Fruit fly (Drosophila melanogaster) whole organism, larva: ENCODE measurements around the gene CG14818.

Source experiments
- noc ChIP-seq: fragments of 200-800 bp; sonication (Bioruptor generic); optimal IDR thresholded peaks from 3 replicates; lab custom pipeline; 2019; ENCODE audit warnings: missing biosample characterization, mild to moderate bottlenecking, missing genetic modification characterization, moderate library complexity

CG14818 gene

dm6 chrX:1880779-1881178, 1.2 kb upstream of the CG14818 start:
- TF ChIP-seq noc (tag; lab: Kevin White, UChicago): no peak

DNA sequence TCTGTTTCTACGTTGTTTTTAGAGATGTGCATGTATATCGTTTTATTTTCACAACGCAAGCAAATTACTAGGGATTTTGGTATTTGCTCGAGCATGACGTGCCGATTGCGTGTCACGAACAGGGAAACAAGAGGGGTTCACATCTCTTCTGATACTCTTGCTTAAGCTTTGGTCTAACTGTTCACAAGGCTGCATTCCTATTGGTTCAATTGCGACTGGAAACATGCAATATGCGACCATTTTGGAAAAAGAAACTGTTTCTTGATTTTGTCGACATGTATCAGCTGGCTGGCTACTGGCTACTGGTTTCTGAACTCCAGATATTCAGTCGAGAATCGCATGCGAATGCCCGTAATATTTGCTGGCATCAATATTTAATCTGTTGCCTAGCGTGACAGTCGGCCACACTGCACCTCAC, 574 bp upstream of the CG14818 start, which contains the start of gene Coa8:
Gene Coa8, plus strand, starts transcription at position 144 of the 418 bp plus-strand sequence.
- peak; percentile 47 for TF ChIP-seq noc (tag; lab: Kevin White, UChicago)

- peak; percentile 51 for TF ChIP-seq noc (tag; lab: Kevin White, UChicago)
Measured at dm6 chrX:1877107-1877736, 2.4 kb downstream of the CG14818 start, which contains the start of the genes CG14817 and CG14805. TSS of gene CG14817 (minus strand) at chrX:1877270. TSS of gene CG14805 (plus strand) at chrX:1877317.

dm6 chrX:1873515-1874126, 6.0 kb downstream of the CG14818 start, which contains the start of the genes Pgam5 and Vps26:
TSS of gene Pgam5 (minus strand) at chrX:1873565.
TSS of gene Vps26 (plus strand) at chrX:1873853.
- no peak for TF ChIP-seq noc (tag; lab: Kevin White, UChicago)

- TF ChIP-seq noc (tag; lab: Kevin White, UChicago): peak; percentile 17
Measured at dm6 chrX:1868586-1869111, 10.9 kb downstream of the CG14818 start, which contains the start of the genes CG14803 and Pex5. TSS of gene CG14803 (plus strand) at chrX:1868870. TSS of gene Pex5 (minus strand) at chrX:1869061.

- no peak for TF ChIP-seq noc (tag; lab: Kevin White, UChicago)
Measured at dm6 chrX:1865673-1866072, 13.9 kb downstream of the CG14818 start, which contains the start of the genes Gcna and MED18. TSS of gene Gcna (minus strand) at chrX:1865835. TSS of gene MED18 (plus strand) at chrX:1865909.

DNA sequence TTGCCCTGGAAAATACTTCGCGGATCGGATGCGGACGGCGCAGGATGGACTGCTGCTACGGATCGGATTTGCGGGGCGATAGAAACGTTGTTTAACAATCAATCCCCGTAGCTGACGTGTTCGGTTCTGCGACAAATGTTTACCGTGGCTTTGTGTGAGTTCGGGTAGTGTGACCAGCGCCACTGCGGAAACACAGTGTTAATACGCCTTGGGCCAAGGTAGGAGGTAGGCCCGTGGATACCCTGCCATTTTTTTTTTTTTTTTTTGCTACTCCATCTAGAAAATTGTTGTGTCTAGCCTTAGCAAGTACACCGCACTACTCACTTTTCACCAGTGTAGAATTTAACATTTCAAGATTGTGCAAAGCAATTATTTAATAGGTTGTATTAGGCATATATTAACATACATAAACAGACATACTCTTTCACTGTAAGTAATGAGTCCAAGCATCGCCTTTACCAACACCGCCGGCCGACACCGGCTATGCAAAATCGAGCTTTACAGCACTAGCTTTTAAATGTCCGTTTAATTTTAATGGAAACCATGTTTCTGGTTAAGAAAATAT, 17.9 kb downstream of the CG14818 start, which contains the start of gene deltaCOP:
Gene deltaCOP, minus strand, starts transcription at position 171 of the 565 bp plus-strand sequence.
- TF ChIP-seq noc (tag; lab: Kevin White, UChicago): peak; percentile 67

dm6 chrX:1858867-1859266, 20.7 kb downstream of the CG14818 start, which contains the start of gene Lamtor5:
TSS of gene Lamtor5 (minus strand) at chrX:1858971.
- TF ChIP-seq noc (tag; lab: Kevin White, UChicago): peak; percentile 24

DNA sequence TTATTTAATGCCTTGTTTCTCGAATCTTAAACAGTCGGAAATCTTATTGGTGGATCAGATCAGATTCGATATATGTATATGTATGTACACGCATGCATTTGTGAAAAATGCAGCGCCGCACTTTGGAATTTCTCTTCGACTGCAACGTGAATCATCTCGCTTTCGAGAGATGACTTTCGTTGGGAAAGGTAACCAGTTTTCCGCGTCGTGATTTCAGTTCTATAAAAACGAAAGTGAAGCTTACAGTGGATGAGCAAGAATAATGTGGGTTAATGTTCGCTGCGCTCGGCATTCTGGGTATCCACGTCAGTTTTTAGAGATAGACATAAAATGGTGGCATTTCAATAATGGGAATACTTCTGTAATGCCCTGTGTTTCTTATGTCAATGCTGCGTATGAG, 23.0 kb downstream of the CG14818 start:
- no peak for TF ChIP-seq noc (tag; lab: Kevin White, UChicago)

dm6 chrX:1854873-1855272, 24.7 kb downstream of the CG14818 start:
- TF ChIP-seq noc (tag; lab: Kevin White, UChicago): no peak

dm6 chrX:1854070-1854469, 25.5 kb downstream of the CG14818 start:
- no peak for TF ChIP-seq noc (tag; lab: Kevin White, UChicago)

DNA sequence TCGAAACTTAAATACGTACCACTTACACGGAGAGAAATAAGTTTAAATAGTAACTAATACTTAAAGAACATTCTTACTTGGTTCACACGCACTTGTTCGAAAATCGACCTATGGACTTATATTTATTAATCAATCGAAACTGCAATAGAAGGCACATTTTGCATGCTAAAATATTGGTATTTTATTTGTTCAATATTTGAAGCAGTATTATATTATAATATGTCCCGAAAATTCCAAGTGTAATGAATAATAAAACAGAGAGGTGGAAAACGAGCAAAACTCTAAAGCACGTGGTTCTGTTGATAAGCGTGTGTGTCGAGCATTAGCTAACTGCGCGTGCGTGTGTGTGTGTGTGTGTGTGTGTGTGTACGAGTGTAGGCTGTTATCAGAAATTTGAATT, 29.7 kb downstream of the CG14818 start:
- peak; percentile 98 for TF ChIP-seq noc (tag; lab: Kevin White, UChicago)

- peak; percentile 0 for TF ChIP-seq noc (tag; lab: Kevin White, UChicago)
Measured at dm6 chrX:1848624-1849198, 30.9 kb downstream of the CG14818 start.

DNA sequence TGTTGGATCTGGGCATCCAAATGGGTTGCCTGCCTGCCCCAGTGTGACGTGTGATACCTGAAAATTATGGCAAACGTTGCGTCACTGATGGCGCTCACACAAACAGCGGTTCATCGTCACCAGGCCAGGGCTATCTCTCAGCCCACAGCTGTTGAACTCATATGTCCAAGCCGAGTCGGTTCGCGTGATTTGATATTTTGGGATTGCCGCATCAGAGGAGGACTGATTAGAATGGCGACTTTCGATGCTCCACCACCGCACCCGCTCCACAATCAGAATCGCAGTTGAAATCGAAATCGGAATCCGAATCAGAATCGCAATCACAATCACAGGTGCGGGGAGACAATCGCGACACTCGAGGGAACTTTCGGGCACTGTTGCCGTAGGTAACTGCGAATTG, 31.8 kb downstream of the CG14818 start:
- TF ChIP-seq noc (tag; lab: Kevin White, UChicago): no peak

DNA sequence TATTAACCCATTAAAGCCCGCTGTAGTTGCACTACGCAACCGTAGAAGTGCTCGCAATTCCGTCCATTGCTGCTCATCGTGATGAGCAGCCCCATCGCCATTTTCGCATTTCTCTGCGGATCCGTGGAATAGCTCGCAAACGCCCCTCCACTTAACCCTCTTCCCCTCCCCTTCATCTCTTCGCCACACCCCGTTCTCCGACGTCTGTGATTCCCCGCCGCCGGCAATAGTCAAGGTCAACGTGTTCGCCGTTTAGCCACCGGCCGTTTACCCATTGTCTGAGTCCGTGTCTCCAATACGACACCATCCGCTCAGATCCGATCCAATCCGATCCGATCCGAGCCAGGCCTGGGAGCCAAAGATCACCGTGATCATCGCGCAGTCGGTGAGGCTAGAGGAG, 33.2 kb downstream of the CG14818 start:
- TF ChIP-seq noc (tag; lab: Kevin White, UChicago): no peak
